Worm (Caenorhabditis elegans): ENCODE data around the gene cdr-6.

- TF ChIP-seq nhr-11 (tag; optimal IDR thresholded peaks at IDR 0.05) (no peak), rnt-1 (tag; optimal IDR thresholded peaks at IDR 0.05) (no peak), ceh-82 (tag; optimal IDR thresholded peaks at IDR 0.05) (no peak), ama-1 (optimal IDR thresholded peaks at IDR 0.05) (no peak), unc-130 (tag; optimal IDR thresholded peaks at IDR 0.05) (no peak), lin-39 (tag; optimal IDR thresholded peaks at IDR 0.05) (no peak), mep-1 (tag; optimal IDR thresholded peaks at IDR 0.05) (no peak), zag-1 (tag; optimal IDR thresholded peaks at IDR 0.05) (no peak), ztf-4 (tag; optimal IDR thresholded peaks at IDR 0.05) (no peak)
Measured at ce11 chrV:12397545-12397944, 16.0 kb downstream of the cdr-6 start, which contains the start of gene K01D12.5.
